Worm (Caenorhabditis elegans) whole organism, mixed stage, embryonic: Measurements from ENCODE around the gene F26F4.2.

Source experiments
- M03D4.4 ChIP-seq: sonication (generic microtip); optimal IDR thresholded peaks from 2 replicates; lab custom pipeline; 2017; ENCODE audit warnings: mild to moderate bottlenecking, missing genetic modification characterization, missing compliant biosample characterization
- bed-3 ChIP-seq: fragments of 200-800 bp; sonication (Bioruptor generic); optimal IDR thresholded peaks from 3 replicates; lab custom pipeline; 2018; ENCODE audit warnings: mild to moderate bottlenecking, missing genetic modification characterization, moderate library complexity, missing compliant biosample characterization
- blmp-1 ChIP-seq: fragments of 150-350 bp; optimal IDR thresholded peaks from 2 replicates; lab custom pipeline; 2014; ENCODE audit warnings: missing biosample characterization, missing genetic modification characterization
- ceh-39 ChIP-seq: fragments of 150-350 bp; optimal IDR thresholded peaks from 2 replicates; lab custom pipeline; 2014; ENCODE audit warnings: missing biosample characterization, missing genetic modification characterization
- ceh-43 ChIP-seq: fragments of 200-800 bp; sonication (Bioruptor generic); optimal IDR thresholded peaks from 2 replicates; lab custom pipeline; 2018; ENCODE audit warnings: mild to moderate bottlenecking, missing genetic modification characterization, moderate library complexity, missing compliant biosample characterization
- ceh-83 ChIP-seq: fragments of 200-800 bp; sonication (Bioruptor generic); optimal IDR thresholded peaks from 2 replicates; lab custom pipeline; 2018; ENCODE audit warnings: mild to moderate bottlenecking, missing genetic modification characterization, missing compliant biosample characterization
- ces-1 ChIP-seq: fragments of 150-350 bp; optimal IDR thresholded peaks from 2 replicates; lab custom pipeline; 2014; ENCODE audit warnings: missing biosample characterization, missing genetic modification reagents, missing genetic modification characterization
- drap-1 ChIP-seq: fragments of 200-800 bp; sonication (Bioruptor generic); optimal IDR thresholded peaks from 3 replicates; lab custom pipeline; 2018; ENCODE audit warnings: mild to moderate bottlenecking, missing genetic modification characterization, missing compliant biosample characterization
- elt-1 ChIP-seq: sonication (generic microtip); optimal IDR thresholded peaks from 2 replicates; lab custom pipeline; 2017; ENCODE audit warnings: missing genetic modification characterization, mild to moderate bottlenecking, missing compliant biosample characterization, antibody characterized with exemption, moderate library complexity, borderline replicate concordance; ENCODE audit not compliant: insufficient read depth
- elt-3 ChIP-seq: fragments of 150-350 bp; optimal IDR thresholded peaks from 2 replicates; lab custom pipeline; 2014; ENCODE audit warnings: missing biosample characterization, missing genetic modification characterization
- flh-1 ChIP-seq: fragments of 200-800 bp; sonication (Bioruptor generic); optimal IDR thresholded peaks from 2 replicates; lab custom pipeline; 2018; ENCODE audit warnings: mild to moderate bottlenecking, missing genetic modification characterization, moderate library complexity, missing compliant biosample characterization
- ham-2 ChIP-seq: fragments of 200-800 bp; sonication (Bioruptor generic); optimal IDR thresholded peaks from 2 replicates; lab custom pipeline; 2018; ENCODE audit warnings: mild to moderate bottlenecking, missing genetic modification characterization, missing compliant biosample characterization
- hlh-1 ChIP-seq: fragments of 150-350 bp; optimal IDR thresholded peaks from 2 replicates; lab custom pipeline; 2014; ENCODE audit warnings: missing biosample characterization, missing genetic modification reagents, missing genetic modification characterization
- lin-13 ChIP-seq: fragments of 150-350 bp; optimal IDR thresholded peaks from 2 replicates; lab custom pipeline; 2014; ENCODE audit warnings: missing biosample characterization, missing genetic modification characterization
- lin-32 ChIP-seq: fragments of 200-800 bp; sonication (Bioruptor generic); optimal IDR thresholded peaks from 2 replicates; lab custom pipeline; 2018; ENCODE audit warnings: mild to moderate bottlenecking, missing genetic modification characterization, missing compliant biosample characterization
- lsy-2 ChIP-seq: fragments of 150-350 bp; optimal IDR thresholded peaks from 2 replicates; lab custom pipeline; 2014; ENCODE audit warnings: missing biosample characterization, missing genetic modification characterization
- mab-5 ChIP-seq: fragments of 150-350 bp; optimal IDR thresholded peaks from 2 replicates; lab custom pipeline; 2014; ENCODE audit warnings: missing biosample characterization, missing genetic modification characterization
- mep-1 ChIP-seq: fragments of 150-350 bp; optimal IDR thresholded peaks from 2 replicates; lab custom pipeline; 2017; ENCODE audit warnings: missing biosample characterization, missing genetic modification reagents, missing genetic modification characterization, inconsistent platforms
- mls-2 ChIP-seq: sonication (generic microtip); optimal IDR thresholded peaks from 2 replicates; lab custom pipeline; 2016; ENCODE audit warnings: mild to moderate bottlenecking, missing genetic modification characterization, moderate library complexity, missing compliant biosample characterization
- nhr-12 ChIP-seq: fragments of 150-350 bp; optimal IDR thresholded peaks from 2 replicates; lab custom pipeline; 2014; ENCODE audit warnings: missing biosample characterization, missing genetic modification characterization
- nhr-2 ChIP-seq: fragments of 150-350 bp; optimal IDR thresholded peaks from 2 replicates; lab custom pipeline; 2014; ENCODE audit warnings: missing biosample characterization, missing genetic modification characterization
- nhr-237 ChIP-seq: fragments of 150-350 bp; optimal IDR thresholded peaks from 2 replicates; lab custom pipeline; 2014; ENCODE audit warnings: missing biosample characterization, missing genetic modification characterization
- nhr-28 ChIP-seq: fragments of 150-350 bp; optimal IDR thresholded peaks from 2 replicates; lab custom pipeline; 2014; ENCODE audit warnings: missing biosample characterization, missing genetic modification characterization
- pha-4 ChIP-seq: fragments of 150-350 bp; optimal IDR thresholded peaks from 2 replicates; lab custom pipeline; 2018; ENCODE audit warnings: missing biosample characterization, missing genetic modification reagents, missing genetic modification characterization
- sem-2 ChIP-seq: fragments of 200-800 bp; sonication (Bioruptor generic); optimal IDR thresholded peaks from 2 replicates; lab custom pipeline; 2018; ENCODE audit warnings: mild to moderate bottlenecking, missing genetic modification characterization, missing compliant biosample characterization
- snpc-4 ChIP-seq: fragments of 150-350 bp; optimal IDR thresholded peaks from 2 replicates; lab custom pipeline; 2014; ENCODE audit warnings: missing biosample characterization, missing genetic modification characterization
- sptf-1 ChIP-seq: sonication (generic microtip); optimal IDR thresholded peaks from 2 replicates; lab custom pipeline; 2017; ENCODE audit warnings: mild to moderate bottlenecking, missing genetic modification characterization, moderate library complexity, missing compliant biosample characterization
- tbx-8 ChIP-seq: fragments of 200-800 bp; sonication (Bioruptor generic); optimal IDR thresholded peaks from 2 replicates; lab custom pipeline; 2018; ENCODE audit warnings: mild to moderate bottlenecking, missing genetic modification characterization, moderate library complexity, missing compliant biosample characterization
- unc-120 ChIP-seq: sonication (generic microtip); optimal IDR thresholded peaks from 2 replicates; lab custom pipeline; 2017; ENCODE audit warnings: missing genetic modification characterization, missing compliant biosample characterization; ENCODE audit not compliant: poor library complexity, severe bottlenecking
- unc-39 ChIP-seq: fragments of 150-350 bp; optimal IDR thresholded peaks from 2 replicates; lab custom pipeline; 2014; ENCODE audit warnings: missing biosample characterization, missing genetic modification characterization
- unc-62 ChIP-seq: fragments of 150-350 bp; optimal IDR thresholded peaks from 2 replicates; lab custom pipeline; 2014; ENCODE audit warnings: missing biosample characterization, missing genetic modification reagents, missing genetic modification characterization
- zip-8 ChIP-seq: fragments of 150-350 bp; optimal IDR thresholded peaks from 2 replicates; lab custom pipeline; 2014; ENCODE audit warnings: missing biosample characterization, missing genetic modification characterization
- ztf-11 ChIP-seq: fragments of 150-350 bp; optimal IDR thresholded peaks from 2 replicates; lab custom pipeline; 2014; ENCODE audit warnings: missing biosample characterization, missing genetic modification characterization

Gene F26F4.2

DNA sequence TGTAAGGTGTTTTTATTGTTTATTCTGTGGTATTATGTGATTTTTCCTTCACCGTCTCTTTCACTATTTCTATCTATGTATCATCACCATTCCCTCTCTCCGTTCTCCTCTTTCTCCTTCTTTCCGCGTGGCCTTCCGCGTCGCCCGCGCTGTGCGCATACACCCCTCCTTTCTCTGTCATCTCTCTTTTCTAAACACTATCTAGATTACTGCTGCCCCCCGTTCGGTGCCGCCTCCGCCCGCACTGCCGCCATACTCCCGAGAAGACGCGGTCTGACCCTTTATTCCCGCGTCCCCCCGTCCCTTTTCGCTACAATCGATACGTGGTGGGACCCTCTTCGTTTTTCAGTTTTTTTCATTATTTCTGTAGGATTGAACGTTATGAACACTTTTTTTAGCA lies 37.6 kb downstream of the F26F4.2 start:
- no peak for TF ChIP-seq snpc-4
- TF ChIP-seq M03D4.4: peak; percentile 44
- peak; percentile 51 for TF ChIP-seq mls-2 (tag; lab: Kevin White, UChicago)
- no peak for TF ChIP-seq lin-32
- TF ChIP-seq flh-1: peak; percentile 31
- TF ChIP-seq mep-1 (tag; lab: Kevin White, UChicago): peak; percentile 46
- peak; percentile 50 for TF ChIP-seq unc-120 (tag; lab: Kevin White, UChicago)
- peak; percentile 7 for TF ChIP-seq drap-1 (GFP tag; lab: Kevin White, UChicago)
- peak; percentile 46 for TF ChIP-seq pha-4 (tag; lab: Kevin White, UChicago)
- TF ChIP-seq sptf-1 (tag; lab: Kevin White, UChicago): peak; percentile 49
- TF ChIP-seq ham-2 (GFP tag; lab: Kevin White, UChicago): peak; percentile 61
- no peak for TF ChIP-seq lin-13 (tag; lab: Kevin White, UChicago)
- no peak for TF ChIP-seq bed-3 (GFP tag; lab: Kevin White, UChicago)
- TF ChIP-seq ceh-43 (GFP tag; lab: Kevin White, UChicago): no peak

DNA sequence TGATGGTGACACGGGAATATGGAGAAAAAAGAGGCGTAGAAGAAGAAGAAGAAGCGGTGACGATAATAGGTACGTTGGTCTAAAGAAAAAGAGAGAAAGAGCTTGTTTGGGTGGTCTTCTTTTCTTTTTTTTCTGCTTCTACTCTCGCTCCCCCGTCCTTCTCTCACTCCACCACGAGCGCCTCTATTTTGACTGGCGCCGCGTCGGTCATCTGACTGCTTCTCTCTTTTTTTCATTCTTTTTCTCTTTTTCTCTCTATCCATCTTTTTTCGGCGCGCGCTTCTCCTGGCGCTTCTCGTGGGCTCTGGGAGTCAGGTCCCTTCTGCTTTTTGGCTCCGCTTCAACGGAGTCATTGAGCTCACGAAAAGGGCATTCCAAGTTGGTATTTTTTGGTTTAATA lies 39.3 kb downstream of the F26F4.2 start:
- TF ChIP-seq mab-5 (tag; lab: Kevin White, UChicago) (no peak), blmp-1 (tag; lab: Kevin White, UChicago) (no peak), tbx-8 (GFP tag; lab: Kevin White, UChicago) (no peak), nhr-237 (tag; lab: Kevin White, UChicago) (no peak), nhr-12 (no peak), sptf-1 (tag; lab: Kevin White, UChicago) (no peak), nhr-28 (tag; lab: Kevin White, UChicago) (no peak)

ce11 chrIII:4951210-4951609 lies 40.2 kb downstream of the F26F4.2 start:
- TF ChIP-seq mep-1 (tag; lab: Kevin White, UChicago) (no peak), pha-4 (tag; lab: Kevin White, UChicago) (no peak), drap-1 (GFP tag; lab: Kevin White, UChicago) (no peak), M03D4.4 (no peak), mab-5 (tag; lab: Kevin White, UChicago) (no peak), ceh-39 (tag; lab: Kevin White, UChicago) (no peak), nhr-28 (tag; lab: Kevin White, UChicago) (no peak), unc-120 (tag; lab: Kevin White, UChicago) (no peak), elt-1 (tag; lab: Kevin White, UChicago) (no peak), ces-1 (GFP tag; lab: Kevin White, UChicago) (no peak), nhr-237 (tag; lab: Kevin White, UChicago) (no peak), unc-39 (tag; lab: Kevin White, UChicago) (no peak), lin-32 (no peak), mls-2 (tag; lab: Kevin White, UChicago) (no peak), elt-3 (no peak), hlh-1 (tag; lab: Kevin White, UChicago) (no peak), snpc-4 (no peak), zip-8 (tag; lab: Kevin White, UChicago) (no peak)

DNA sequence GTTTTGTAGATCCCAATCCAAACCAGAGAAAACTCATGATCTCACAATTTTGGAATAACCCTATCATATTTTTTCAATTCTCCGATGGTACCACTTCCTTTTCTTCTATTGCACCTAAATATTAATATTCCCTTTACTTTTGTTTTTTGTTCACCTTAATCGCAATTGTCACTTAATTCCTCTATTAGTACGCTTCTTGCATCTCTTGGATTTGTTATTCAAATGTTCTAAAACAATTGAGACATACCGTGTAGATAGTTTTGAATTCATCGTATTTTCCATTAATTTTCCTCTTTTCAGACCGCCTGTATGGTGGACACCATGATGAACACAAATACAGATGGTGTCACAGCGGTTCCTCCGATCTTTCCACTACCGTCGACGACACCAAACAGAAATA lies 40.8 kb downstream of the F26F4.2 start, which contains the start of gene flh-2:
Gene flh-2 (plus strand): TSS at position 301 of the 400 bp plus-strand sequence.
- no peak for TF ChIP-seq mep-1 (tag; lab: Kevin White, UChicago)
- TF ChIP-seq lsy-2 (tag; lab: Kevin White, UChicago): no peak
- TF ChIP-seq ces-1 (GFP tag; lab: Kevin White, UChicago): no peak
- TF ChIP-seq sptf-1 (tag; lab: Kevin White, UChicago): no peak
- TF ChIP-seq ztf-11 (tag; lab: Kevin White, UChicago): no peak

ce11 chrIII:4952970-4953369 lies 41.9 kb downstream of the F26F4.2 start:
- TF ChIP-seq nhr-2 (tag; lab: Kevin White, UChicago) (no peak), blmp-1 (tag; lab: Kevin White, UChicago) (no peak), unc-120 (tag; lab: Kevin White, UChicago) (no peak), nhr-28 (tag; lab: Kevin White, UChicago) (no peak), ces-1 (GFP tag; lab: Kevin White, UChicago) (no peak), ztf-11 (tag; lab: Kevin White, UChicago) (no peak), lin-13 (tag; lab: Kevin White, UChicago) (no peak), flh-1 (no peak), drap-1 (GFP tag; lab: Kevin White, UChicago) (no peak), sptf-1 (tag; lab: Kevin White, UChicago) (no peak), nhr-12 (no peak), lin-32 (no peak), pha-4 (tag; lab: Kevin White, UChicago) (no peak), unc-62 (GFP tag; lab: Kevin White, UChicago) (no peak), mls-2 (tag; lab: Kevin White, UChicago) (no peak), tbx-8 (GFP tag; lab: Kevin White, UChicago) (no peak), elt-1 (tag; lab: Kevin White, UChicago) (no peak), sem-2 (no peak), ceh-83 (GFP tag; lab: Kevin White, UChicago) (no peak)
- TF ChIP-seq, all 35 proteins: peak for 0
